Fruit fly (Drosophila melanogaster): ENCODE results near the gene CG14852.
A peak's percentile ranks its signal among the peaks of the same experiment; 100 is the strongest.

Gene CG14852

DNA sequence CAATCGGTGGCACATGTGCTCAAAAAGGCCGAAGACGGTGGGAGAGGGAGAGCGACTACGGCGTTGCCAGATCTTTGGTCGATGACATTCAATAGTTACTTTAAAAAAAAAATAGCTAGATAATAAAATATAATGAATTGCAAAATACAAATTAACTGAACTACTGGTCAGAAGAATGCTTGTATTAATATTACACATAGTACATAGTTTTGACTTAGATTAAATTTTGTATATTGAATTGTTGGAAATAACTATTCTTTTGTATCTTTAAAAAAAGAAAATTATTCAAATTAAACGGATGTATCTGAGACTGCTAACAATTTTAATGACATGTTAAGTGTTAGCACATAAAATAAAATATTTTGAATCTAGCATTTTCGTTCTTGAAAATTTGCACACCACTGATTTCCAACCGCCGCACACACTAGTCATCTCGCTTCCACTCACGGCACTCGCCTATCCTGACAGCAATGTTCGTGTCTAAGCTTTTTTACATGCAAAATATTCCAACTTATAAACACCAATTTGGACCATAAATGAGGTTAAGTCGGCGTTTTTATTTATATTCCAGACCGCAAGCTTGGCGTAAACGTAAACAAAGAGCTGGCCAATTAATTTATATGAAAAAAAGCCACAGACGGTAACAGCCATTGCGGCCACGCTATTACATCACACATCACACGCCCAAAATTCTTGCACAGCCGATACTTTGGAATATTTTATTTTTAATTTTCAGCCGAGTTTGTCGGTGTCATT lies 9.4 kb downstream of the CG14852 start (continued):
- TF ChIP-seq chinmo (GFP tag; IDR thresholded peaks at IDR 0.05; ENCODE audit: partially characterized antibody) (no peak), chif (GFP tag; optimal IDR thresholded peaks at IDR 0.05) (peak in 1 of 2 experiments; percentile 52), CG3726 (GFP tag; IDR thresholded peaks at IDR 0.05) (peak; percentile 75; the same call in 1 of the 3 replicates), Spps (tag; optimal IDR thresholded peaks at IDR 0.05) (peak; percentile 20), row (GFP tag; IDR thresholded peaks at IDR 0.05) (peak; percentile 80), CG13296 (GFP tag; optimal IDR thresholded peaks at IDR 0.05) (peak; percentile 65), CG30020 (tag; optimal IDR thresholded peaks at IDR 0.05) (peak; percentile 37), CG18476 (GFP tag; optimal IDR thresholded peaks at IDR 0.05) (peak; percentile 38), CG1529 (GFP tag; optimal IDR thresholded peaks at IDR 0.05) (peak; percentile 44), CG10654 (GFP tag; optimal IDR thresholded peaks at IDR 0.05) (peak; percentile 57), CG13894 (tag; optimal IDR thresholded peaks at IDR 0.05) (peak; percentile 54), wor (GFP tag; IDR thresholded peaks at IDR 0.05) (peak; percentile 39; the same call in 1 of the 2 replicates), Ssrp (tag; optimal IDR thresholded peaks at IDR 0.05) (peak; percentile 69), NC2β (GFP tag; optimal IDR thresholded peaks at IDR 0.05) (no peak), vvl (GFP tag; IDR thresholded peaks at IDR 0.05) (peak; percentile 58; the same call in 1 of the 2 replicates), CG42726 (GFP tag; IDR thresholded peaks at IDR 0.05; ENCODE audit: partially characterized antibody) (no peak), CG7745 (tag; optimal IDR thresholded peaks at IDR 0.05) (no peak), CG8924 (tag; optimal IDR thresholded peaks at IDR 0.05) (peak; percentile 82), CG11093 (GFP tag; IDR thresholded peaks at IDR 0.05) (peak; percentile 41; the same call in 1 of the 3 replicates), CG9609 (GFP tag; optimal IDR thresholded peaks at IDR 0.05) (peak; percentile 46), CG12219 (GFP tag; optimal IDR thresholded peaks at IDR 0.05) (peak; percentile 44), CG12155 (GFP tag; optimal IDR thresholded peaks at IDR 0.05) (peak; percentile 79), Pdp1 (GFP tag; optimal IDR thresholded peaks at IDR 0.05) (peak; percentile 47 to 95), ap (GFP tag; IDR thresholded peaks at IDR 0.05) (no peak), dan (GFP tag; IDR thresholded peaks at IDR 0.05) (no peak), CG4730 (GFP tag; IDR thresholded peaks at IDR 0.05) (peak; percentile 63), CG6272 (GFP tag; IDR thresholded peaks at IDR 0.05) (peak; percentile 62; the same call in 1 of the 2 replicates), hkb (optimal IDR thresholded peaks at IDR 0.05) (no peak), hkb (GFP tag; IDR thresholded peaks at IDR 0.05) (no peak), CG2199 (GFP tag; IDR thresholded peaks at IDR 0.05) (no peak), nau (GFP tag; optimal IDR thresholded peaks at IDR 0.05) (peak; percentile 38), CG4820 (GFP tag; optimal IDR thresholded peaks at IDR 0.05) (peak; percentile 67), CG10543 (GFP tag; optimal IDR thresholded peaks at IDR 0.05) (peak; percentile 74), CG17802 (tag; optimal IDR thresholded peaks at IDR 0.05) (no peak), CG7839 (tag; optimal IDR thresholded peaks at IDR 0.05) (peak; percentile 81), CG18619 (GFP tag; optimal IDR thresholded peaks at IDR 0.05) (peak; percentile 70), CG5245 (GFP tag; optimal IDR thresholded peaks at IDR 0.05) (peak; percentile 14), Meics (GFP tag; optimal IDR thresholded peaks at IDR 0.05) (peak; percentile 86), gsb-n (tag; optimal IDR thresholded peaks at IDR 0.05) (peak; percentile 63), CG12659 (GFP tag; optimal IDR thresholded peaks at IDR 0.05) (peak; percentile 80), CG1602 (GFP tag; optimal IDR thresholded peaks at IDR 0.05) (peak; percentile 78), caup (GFP tag; optimal IDR thresholded peaks at IDR 0.05; ENCODE audit: severe bottlenecking) (peak; percentile 65), Dp (GFP tag; optimal IDR thresholded peaks at IDR 0.05) (no peak), CG12744 (GFP tag; optimal IDR thresholded peaks at IDR 0.05) (peak; percentile 15), CG30403 (GFP tag; optimal IDR thresholded peaks at IDR 0.05) (peak; percentile 91), pho (GFP tag; optimal IDR thresholded peaks at IDR 0.05) (peak; percentile 76), B-H2 (GFP tag; optimal IDR thresholded peaks at IDR 0.05) (no peak), CG7963 (GFP tag; IDR thresholded peaks at IDR 0.05; ENCODE audit: partially characterized antibody) (no peak), pzg (GFP tag; optimal IDR thresholded peaks at IDR 0.05) (no peak)

Data from whole organism, embryonic.